Worm (Caenorhabditis elegans) whole organism, midembryonic: ENCODE data around the gene nas-16.

Experiments
- T22C8.4 ChIP-seq: fragments of 200-800 bp; sonication (Bioruptor generic); IDR thresholded peaks from 2 replicates; pipeline ENCODE4 v1.3.6; 2022; ENCODE audit warnings: missing genetic modification characterization, missing compliant biosample characterization
- flt-1 ChIP-seq: fragments of 200-800 bp; sonication (Bioruptor generic); IDR thresholded peaks from 2 replicates; pipeline ENCODE4 v1.3.6; 2022; ENCODE audit warnings: missing genetic modification characterization, missing compliant biosample characterization
- klf-2 ChIP-seq: fragments of 200-800 bp; sonication (Bioruptor generic); conservative IDR thresholded peaks from 2 replicates; pipeline ENCODE4 v1.3.6; 2022; ENCODE audit warnings: missing genetic modification reagents, missing genetic modification characterization, missing compliant biosample characterization
- ztf-23 ChIP-seq: fragments of 200-800 bp; sonication (Bioruptor generic); IDR thresholded peaks from 2 replicates; pipeline ENCODE4 v1.3.6; 2022; ENCODE audit warnings: missing genetic modification reagents, missing genetic modification characterization, missing compliant biosample characterization
- ztf-29 ChIP-seq: fragments of 200-800 bp; sonication (Bioruptor generic); IDR thresholded peaks from 2 replicates; pipeline ENCODE4 v1.3.6; 2022; ENCODE audit warnings: missing genetic modification reagents, missing genetic modification characterization, missing compliant biosample characterization

- TF ChIP-seq ztf-23 (no peak), ztf-29 (GFP tag; lab: Robert Waterston, UW) (no peak), T22C8.4 (no peak), klf-2 (GFP tag; lab: Robert Waterston, UW) (no peak), flt-1 (GFP tag; lab: Robert Waterston, UW) (no peak)
Measured at ce11 chrV:11430823-11431222, 38.7 kb downstream of the nas-16 start.
